Fruit fly (Drosophila melanogaster) Kc167 (cell line): Measurements from ENCODE around the gene Pgant8.

Source experiments
- Myc ChIP-seq: fragments of >200 bp; optimal IDR thresholded peaks from 2 replicates; lab custom pipeline; 2017; ENCODE audit warnings: missing external identifiers
- Sin3A ChIP-seq: fragments of >200 bp; optimal IDR thresholded peaks from 2 replicates; lab custom pipeline; 2018; ENCODE audit warnings: missing external identifiers
- h ChIP-seq: fragments of >200 bp; optimal IDR thresholded peaks from 3 replicates; lab custom pipeline; 2018; ENCODE audit warnings: missing external identifiers
- insv ChIP-seq: fragments of >200 bp; optimal IDR thresholded peaks from 3 replicates; lab custom pipeline; 2018; ENCODE audit warnings: missing external identifiers
- psq ChIP-seq: fragments of >200 bp; optimal IDR thresholded peaks from 2 replicates; lab custom pipeline; 2017; ENCODE audit warnings: missing external identifiers
- ttk ChIP-seq: sonication (Bioruptor generic); optimal IDR thresholded peaks from 2 replicates; lab custom pipeline; 2017; ENCODE audit warnings: missing external identifiers

Gene Pgant8

DNA sequence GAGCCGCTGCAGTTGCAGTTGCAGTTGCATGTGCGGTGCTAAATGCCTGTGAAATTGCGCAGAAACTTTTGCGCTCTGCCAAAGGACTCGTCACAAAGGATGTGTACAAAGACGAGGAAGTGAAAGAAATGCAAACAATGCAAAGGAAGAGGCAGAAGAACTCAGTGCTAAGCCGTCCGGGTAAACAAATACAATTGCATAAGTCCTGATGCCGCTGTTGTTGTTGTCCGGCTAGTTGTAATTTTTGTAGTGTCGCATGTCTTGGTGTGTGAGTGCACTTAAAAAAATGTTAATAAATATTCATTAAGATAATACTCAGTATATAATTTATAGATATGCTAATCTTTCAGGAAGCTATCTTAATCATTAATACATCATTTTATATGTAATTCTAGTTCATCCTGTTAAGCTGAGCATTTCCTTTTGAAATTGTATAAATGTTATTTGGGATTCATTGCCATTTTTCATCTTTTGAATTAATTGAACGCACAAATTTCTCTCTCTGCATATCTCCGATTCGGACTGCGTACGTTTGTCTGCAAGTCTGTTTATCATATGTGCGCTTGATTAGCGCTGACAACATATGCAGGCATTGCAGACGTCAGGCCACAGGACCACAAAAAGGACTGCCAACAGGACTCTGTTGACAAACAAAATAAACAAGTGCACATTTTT, 48.3 kb downstream of the Pgant8 start:
- TF ChIP-seq insv (lab: Kevin White, UChicago) (no peak), Myc (no peak), ttk (lab: Kevin White, UChicago) (no peak), Sin3A (lab: Kevin White, UChicago) (no peak), psq (lab: Kevin White, UChicago) (no peak), h (lab: Kevin White, UChicago) (no peak)
